Fruit fly (Drosophila melanogaster) whole organism, pupa: ENCODE data around the gene CG15387.

ENCODE experiments used
- CG10348 ChIP-seq: fragments of 200-800 bp; sonication (Bioruptor generic); IDR thresholded peaks from 2 replicates; pipeline ENCODE4 v1.3.6; 2022; ENCODE audit warnings: missing biosample characterization, missing genetic modification characterization
- CG12605 ChIP-seq: fragments of 200-800 bp; sonication (Bioruptor generic); IDR thresholded peaks from 2 replicates; pipeline ENCODE4 v1.3.6; 2022; ENCODE audit warnings: missing biosample characterization, missing genetic modification characterization
- CG13204 ChIP-seq: fragments of 200-800 bp; sonication (Bioruptor generic); optimal IDR thresholded peaks from 2 replicates; lab custom pipeline; 2018; ENCODE audit warnings: missing biosample characterization, mild to moderate bottlenecking, missing genetic modification characterization, moderate library complexity
- CG14655 ChIP-seq: fragments of 200-800 bp; sonication (Bioruptor generic); optimal IDR thresholded peaks from 3 replicates; lab custom pipeline; 2017; ENCODE audit warnings: mild to moderate bottlenecking, missing biosample characterization, missing genetic modification reagents, missing genetic modification characterization
- CG15710 ChIP-seq: fragments of 200-800 bp; sonication (Bioruptor generic); optimal IDR thresholded peaks from 2 replicates; lab custom pipeline; 2018; ENCODE audit warnings: missing biosample characterization, mild to moderate bottlenecking, missing genetic modification characterization, moderate library complexity
- CG17806 ChIP-seq: fragments of 200-800 bp; sonication (Bioruptor generic); optimal IDR thresholded peaks from 2 replicates; lab custom pipeline; 2018; ENCODE audit warnings: missing biosample characterization, mild to moderate bottlenecking, missing genetic modification characterization, moderate library complexity
- CG32121 ChIP-seq: fragments of 200-800 bp; sonication (Bioruptor generic); IDR thresholded peaks from 2 replicates; pipeline ENCODE4 v1.3.6; 2022; ENCODE audit warnings: missing biosample characterization, missing genetic modification characterization
- CG34367 ChIP-seq: fragments of 200-800 bp; sonication (Bioruptor generic); optimal IDR thresholded peaks from 2 replicates; lab custom pipeline; 2018; ENCODE audit warnings: missing biosample characterization, mild to moderate bottlenecking, missing genetic modification characterization
- CG4496 ChIP-seq: fragments of 200-800 bp; sonication (Bioruptor generic); IDR thresholded peaks from 3 replicates; pipeline ENCODE4 v1.3.6; 2022; ENCODE audit warnings: missing biosample characterization, missing genetic modification characterization
- CG8159 ChIP-seq: fragments of 200-800 bp; sonication (Bioruptor generic); optimal IDR thresholded peaks from 3 replicates; lab custom pipeline; 2018; ENCODE audit warnings: missing biosample characterization, mild to moderate bottlenecking, missing genetic modification characterization, moderate library complexity
- CG8301 ChIP-seq: fragments of 200-800 bp; sonication (Bioruptor generic); optimal IDR thresholded peaks from 2 replicates; lab custom pipeline; 2018; ENCODE audit warnings: missing biosample characterization, mild to moderate bottlenecking, missing genetic modification characterization
- CG9948 ChIP-seq: fragments of 200-800 bp; sonication (Bioruptor generic); optimal IDR thresholded peaks from 2 replicates; lab custom pipeline; 2018; ENCODE audit warnings: missing biosample characterization, mild to moderate bottlenecking, missing genetic modification characterization, moderate library complexity
- D1 ChIP-seq: fragments of 200-800 bp; sonication (Bioruptor generic); optimal IDR thresholded peaks from 2 replicates; lab custom pipeline; 2018; ENCODE audit warnings: missing biosample characterization, mild to moderate bottlenecking, missing genetic modification characterization, moderate library complexity
- EcR ChIP-seq: fragments of 200-800 bp; sonication (Bioruptor generic); optimal IDR thresholded peaks from 3 replicates; lab custom pipeline; 2019; ENCODE audit warnings: missing biosample characterization, missing genetic modification characterization, mild to moderate bottlenecking, moderate library complexity, missing genetic modification reagents
- Ets98B ChIP-seq: fragments of 200-800 bp; sonication (Bioruptor generic); IDR thresholded peaks from 2 replicates; pipeline ENCODE4 v1.3.6; 2022; ENCODE audit warnings: missing biosample characterization, missing genetic modification characterization
- Pif1A ChIP-seq: fragments of 200-800 bp; sonication (Bioruptor generic); optimal IDR thresholded peaks from 3 replicates; lab custom pipeline; 2016; ENCODE audit warnings: missing biosample characterization, missing genetic modification characterization
- Pif1B ChIP-seq: fragments of 200-800 bp; sonication (Bioruptor generic); optimal IDR thresholded peaks from 3 replicates; lab custom pipeline; 2016; ENCODE audit warnings: missing biosample characterization, missing genetic modification characterization
- Snoo ChIP-seq: fragments of 200-800 bp; sonication (Bioruptor generic); optimal IDR thresholded peaks from 3 replicates; lab custom pipeline; 2017; ENCODE audit warnings: missing biosample characterization, mild to moderate bottlenecking, missing genetic modification characterization, inconsistent platforms
- fd96Ca ChIP-seq: fragments of 200-800 bp; sonication (Bioruptor generic); IDR thresholded peaks from 3 replicates; pipeline ENCODE4 v1.3.6; 2022; ENCODE audit warnings: missing biosample characterization, missing genetic modification characterization
- gl ChIP-seq: fragments of 200-800 bp; sonication (Bioruptor generic); optimal IDR thresholded peaks from 2 replicates; lab custom pipeline; 2018; ENCODE audit warnings: missing biosample characterization, mild to moderate bottlenecking, missing genetic modification characterization
- rn ChIP-seq: fragments of 200-800 bp; sonication (Bioruptor generic); IDR thresholded peaks from 2 replicates; pipeline ENCODE4 v1.3.6; 2022; ENCODE audit warnings: missing biosample characterization, missing genetic modification characterization

CG15387 gene

dm6 chr2L:2240493-2240892 lies 14.4 kb upstream of the CG15387 start, which contains the start of gene Tengl1:
Tengl1 (minus strand) TSS chr2L:2240593.
- TF ChIP-seq CG10348 (GFP tag; lab: Robert Waterston, UW), result no peak
- TF ChIP-seq CG32121 (GFP tag; lab: Robert Waterston, UW), result no peak
- no peak for TF ChIP-seq CG14655 (GFP tag; lab: Kevin White, UChicago)
- no peak for TF ChIP-seq fd96Ca
- TF ChIP-seq CG8301 (tag; lab: Kevin White, UChicago), result no peak
- TF ChIP-seq CG15710 (tag; lab: Kevin White, UChicago), result no peak
- no peak for TF ChIP-seq D1 (tag; lab: Kevin White, UChicago)
- no peak for TF ChIP-seq Ets98B (GFP tag; lab: Robert Waterston, UW)
- TF ChIP-seq CG8159 (tag; lab: Kevin White, UChicago), result no peak
- TF ChIP-seq gl (tag; lab: Kevin White, UChicago), result no peak
- no peak for TF ChIP-seq Pif1A (GFP tag; lab: Kevin White, UChicago)
- no peak for TF ChIP-seq CG17806 (tag; lab: Kevin White, UChicago)
- TF ChIP-seq CG4496 (GFP tag; lab: Robert Waterston, UW), result no peak

dm6 chr2L:2239284-2239683 lies 13.2 kb upstream of the CG15387 start, which contains the start of gene Tengl2:
Tengl2 (minus strand) TSS chr2L:2239384.
- TF ChIP-seq D1 (tag; lab: Kevin White, UChicago) (no peak), CG8301 (tag; lab: Kevin White, UChicago) (no peak), CG9948 (tag; lab: Kevin White, UChicago) (no peak), rn (no peak), CG34367 (tag; lab: Kevin White, UChicago) (no peak), fd96Ca (no peak), CG17806 (tag; lab: Kevin White, UChicago) (no peak), Ets98B (GFP tag; lab: Robert Waterston, UW) (no peak), CG15710 (tag; lab: Kevin White, UChicago) (no peak), CG10348 (GFP tag; lab: Robert Waterston, UW) (no peak)

dm6 chr2L:2238151-2238550 lies 12.1 kb upstream of the CG15387 start, which contains the start of gene Tengl3:
Tengl3 (minus strand) TSS chr2L:2238251.
- TF ChIP-seq CG8159 (tag; lab: Kevin White, UChicago) (no peak), D1 (tag; lab: Kevin White, UChicago) (no peak), CG34367 (tag; lab: Kevin White, UChicago) (no peak), rn (no peak), CG8301 (tag; lab: Kevin White, UChicago) (no peak), gl (tag; lab: Kevin White, UChicago) (no peak), Pif1B (GFP tag; lab: Kevin White, UChicago) (no peak)

- peak; percentile 36 for TF ChIP-seq EcR
- no peak for TF ChIP-seq fd96Ca
- TF ChIP-seq, all 21 proteins: peak for 1
Observed at dm6 chr2L:2236722-2237121, 10.6 kb upstream of the CG15387 start, which contains the start of gene Sec24CD. Sec24CD (minus strand) TSS chr2L:2236844.

- TF ChIP-seq CG8159 (tag; lab: Kevin White, UChicago), result no peak
- no peak for TF ChIP-seq Pif1B (GFP tag; lab: Kevin White, UChicago)
- TF ChIP-seq CG14655 (GFP tag; lab: Kevin White, UChicago), result no peak
- TF ChIP-seq Ets98B (GFP tag; lab: Robert Waterston, UW), result peak; percentile 42
- TF ChIP-seq D1 (tag; lab: Kevin White, UChicago), result no peak
- TF ChIP-seq fd96Ca, result 0 out of 3 replicates have a peak, but pooled peaks have one; percentile 33
Observed at dm6 chr2L:2228179-2228849, 2.2 kb upstream of the CG15387 start.

- TF ChIP-seq CG34367 (tag; lab: Kevin White, UChicago), result peak; percentile 60
- TF ChIP-seq CG4496 (GFP tag; lab: Robert Waterston, UW), result peak; percentile 87
- TF ChIP-seq Pif1A (GFP tag; lab: Kevin White, UChicago), result peak; percentile 85
- peak; percentile 54; the same call in 1 of the 2 replicates for TF ChIP-seq CG10348 (GFP tag; lab: Robert Waterston, UW)
- TF ChIP-seq CG32121 (GFP tag; lab: Robert Waterston, UW), result peak; percentile 82
- no peak for TF ChIP-seq gl (tag; lab: Kevin White, UChicago)
- no peak for TF ChIP-seq D1 (tag; lab: Kevin White, UChicago)
- peak; percentile 69 for TF ChIP-seq CG8301 (tag; lab: Kevin White, UChicago)
- peak; percentile 86 for TF ChIP-seq fd96Ca
- peak; percentile 83 for TF ChIP-seq Ets98B (GFP tag; lab: Robert Waterston, UW)
- TF ChIP-seq CG15710 (tag; lab: Kevin White, UChicago), result peak; percentile 68
- peak; percentile 76 for TF ChIP-seq Pif1B (GFP tag; lab: Kevin White, UChicago)
- TF ChIP-seq CG13204, result no peak
- TF ChIP-seq CG17806 (tag; lab: Kevin White, UChicago), result peak; percentile 72
- peak; percentile 59 for TF ChIP-seq CG9948 (tag; lab: Kevin White, UChicago)
- TF ChIP-seq EcR, result no peak
- TF ChIP-seq Snoo (tag; lab: Kevin White, UChicago), result peak; percentile 74
- peak; percentile 62 for TF ChIP-seq CG8159 (tag; lab: Kevin White, UChicago)
- TF ChIP-seq rn, result no peak
- peak; percentile 76 for TF ChIP-seq CG14655 (GFP tag; lab: Kevin White, UChicago)
- TF ChIP-seq CG12605 (GFP tag; lab: Robert Waterston, UW), result peak; percentile 84
Observed at dm6 chr2L:2227316-2227715, 1.2 kb upstream of the CG15387 start.
